Fruit fly (Drosophila melanogaster) whole organism, wandering third instar larva: ENCODE measurements around the gene Pop5.
A peak's percentile ranks its signal among the peaks of the same experiment; 100 is the strongest.

ENCODE experiments used
- CG32264 ChIP-seq: fragments of 200-800 bp; sonication (Bioruptor generic); optimal IDR thresholded peaks from 2 replicates; lab custom pipeline; 2016; ENCODE audit warnings: missing biosample characterization, missing genetic modification characterization
- CG9705 ChIP-seq: fragments of 200-800 bp; sonication (Bioruptor generic); optimal IDR thresholded peaks from 2 replicates; lab custom pipeline; 2018; ENCODE audit warnings: missing biosample characterization, mild to moderate bottlenecking, missing genetic modification characterization
- CrebA ChIP-seq: fragments of 200-800 bp; sonication (Bioruptor generic); optimal IDR thresholded peaks from 2 replicates; lab custom pipeline; 2016; ENCODE audit warnings: missing biosample characterization, mild to moderate bottlenecking, missing genetic modification characterization, borderline replicate concordance
- Dif ChIP-seq: fragments of 200-275, 200-300 bp; sonication (Bioruptor generic); optimal IDR thresholded peaks from 2 replicates; lab custom pipeline; 2018; ENCODE audit warnings: missing biosample characterization, missing genetic modification characterization; ENCODE audit not compliant: partially characterized antibody
- GATAd ChIP-seq: sonication (Bioruptor generic); optimal IDR thresholded peaks from 2 replicates; lab custom pipeline; 2016; ENCODE audit warnings: missing biosample characterization, missing genetic modification characterization
- HLH106 ChIP-seq: fragments of 200-800 bp; optimal IDR thresholded peaks from 3 replicates; lab custom pipeline; 2019; ENCODE audit warnings: missing biosample characterization, mild to moderate bottlenecking, missing genetic modification characterization, moderate library complexity
- Hnf4 ChIP-seq: fragments of 200-800 bp; sonication (Bioruptor generic); optimal IDR thresholded peaks from 2 replicates; lab custom pipeline; 2016; ENCODE audit warnings: missing biosample characterization, mild to moderate bottlenecking, missing genetic modification characterization
- Hr78 ChIP-seq: fragments of >200 bp; optimal IDR thresholded peaks from 2 replicates; lab custom pipeline; 2017; ENCODE audit warnings: missing biosample characterization, missing genetic modification characterization
- Hr83 ChIP-seq: fragments of 200-300 bp; sonication (Bioruptor generic); optimal IDR thresholded peaks from 2 replicates; lab custom pipeline; 2016; ENCODE audit warnings: missing biosample characterization, mild to moderate bottlenecking, missing genetic modification characterization, moderate library complexity; ENCODE audit not compliant: poor library complexity, severe bottlenecking
- Myc ChIP-seq: fragments of >200 bp; optimal IDR thresholded peaks from 2 replicates; lab custom pipeline; 2017
- N ChIP-seq: fragments of >200 bp; optimal IDR thresholded peaks from 2 replicates; lab custom pipeline; 2018; ENCODE audit warnings: missing biosample characterization, missing external identifiers, missing genetic modification characterization
- Rel ChIP-seq, 2 experiments: fragments of 200-800 bp; sonication (Bioruptor generic) in 1 of 2; optimal IDR thresholded peaks; 2 replicates in 1 of 2; 3 replicates in 1 of 2; lab custom pipeline; 2016 to 2019; ENCODE audit warnings: mild to moderate bottlenecking in 2 of 2, missing biosample characterization in 2 of 2, missing genetic modification characterization in 2 of 2, moderate library complexity in 1 of 2
- Sp1 ChIP-seq: fragments of 200-800 bp; sonication (Bioruptor generic); optimal IDR thresholded peaks from 3 replicates; lab custom pipeline; 2019; ENCODE audit warnings: missing biosample characterization, mild to moderate bottlenecking, missing genetic modification characterization, moderate library complexity
- Vsx2 ChIP-seq: fragments of 200-300, 225-300 bp; sonication (Bioruptor generic); optimal IDR thresholded peaks from 2 replicates; lab custom pipeline; 2018; ENCODE audit warnings: missing biosample characterization, missing genetic modification characterization; ENCODE audit not compliant: partially characterized antibody
- br ChIP-seq: fragments of 200-800 bp; sonication (Bioruptor generic); optimal IDR thresholded peaks from 2 replicates; lab custom pipeline; 2016; ENCODE audit warnings: missing biosample characterization, missing genetic modification characterization
- brk ChIP-seq: fragments of 200-800 bp; sonication (Bioruptor generic); optimal IDR thresholded peaks from 2 replicates; lab custom pipeline; 2016; ENCODE audit warnings: missing biosample characterization, mild to moderate bottlenecking, missing genetic modification characterization
- dl ChIP-seq, 2 experiments: fragments of 175-275, 200-275 bp in 1 of 2; fragments of 200-275 bp in 1 of 2; sonication (Bioruptor generic); optimal IDR thresholded peaks; lab custom pipeline; 2018; ENCODE audit warnings: mild to moderate bottlenecking in 2 of 2, missing biosample characterization in 2 of 2, missing genetic modification characterization in 2 of 2, moderate library complexity in 2 of 2; ENCODE audit not compliant: partially characterized antibody in 2 of 2, insufficient read depth in 1 of 2
- dmrt93B ChIP-seq: fragments of 200-800 bp; sonication (Bioruptor generic); optimal IDR thresholded peaks from 2 replicates; lab custom pipeline; 2018; ENCODE audit warnings: missing biosample characterization, mild to moderate bottlenecking, missing genetic modification characterization
- ey ChIP-seq: fragments of 200-800 bp; sonication (Bioruptor generic); optimal IDR thresholded peaks from 2 replicates; lab custom pipeline; 2016; ENCODE audit warnings: missing biosample characterization, missing genetic modification characterization
- foxo ChIP-seq, 2 experiments: fragments of 200-800 bp; sonication (Bioruptor generic); optimal IDR thresholded peaks; 2 replicates in 1 of 2; 3 replicates in 1 of 2; lab custom pipeline; 2016 to 2017; ENCODE audit warnings: missing biosample characterization in 2 of 2, missing genetic modification characterization in 2 of 2
- h ChIP-seq: fragments of 200-800 bp; sonication (Bioruptor generic); optimal IDR thresholded peaks from 3 replicates; lab custom pipeline; 2016; ENCODE audit warnings: missing biosample characterization, mild to moderate bottlenecking, missing genetic modification characterization
- lola ChIP-seq: fragments of >200 bp; optimal IDR thresholded peaks from 2 replicates; lab custom pipeline; 2017; ENCODE audit warnings: missing biosample characterization, missing genetic modification characterization
- pan ChIP-seq: fragments of >200 bp; optimal IDR thresholded peaks from 2 replicates; lab custom pipeline; 2017
- psq ChIP-seq: fragments of 200-800 bp; sonication (Bioruptor generic); optimal IDR thresholded peaks from 3 replicates; lab custom pipeline; 2017; ENCODE audit warnings: missing biosample characterization, mild to moderate bottlenecking, missing genetic modification characterization, moderate library complexity
- rgr ChIP-seq: fragments of 200-800 bp; sonication (Bioruptor generic); optimal IDR thresholded peaks from 3 replicates; lab custom pipeline; 2016; ENCODE audit warnings: missing biosample characterization, mild to moderate bottlenecking, missing genetic modification characterization
- sage ChIP-seq: fragments of 200-800 bp; sonication (Bioruptor generic); optimal IDR thresholded peaks from 2 replicates; lab custom pipeline; 2016; ENCODE audit warnings: missing biosample characterization, mild to moderate bottlenecking, missing genetic modification characterization
- sv ChIP-seq: fragments of 200-800 bp; sonication (Bioruptor generic); optimal IDR thresholded peaks from 3 replicates; lab custom pipeline; 2016; ENCODE audit warnings: missing biosample characterization, missing genetic modification characterization

Pop5 gene

DNA sequence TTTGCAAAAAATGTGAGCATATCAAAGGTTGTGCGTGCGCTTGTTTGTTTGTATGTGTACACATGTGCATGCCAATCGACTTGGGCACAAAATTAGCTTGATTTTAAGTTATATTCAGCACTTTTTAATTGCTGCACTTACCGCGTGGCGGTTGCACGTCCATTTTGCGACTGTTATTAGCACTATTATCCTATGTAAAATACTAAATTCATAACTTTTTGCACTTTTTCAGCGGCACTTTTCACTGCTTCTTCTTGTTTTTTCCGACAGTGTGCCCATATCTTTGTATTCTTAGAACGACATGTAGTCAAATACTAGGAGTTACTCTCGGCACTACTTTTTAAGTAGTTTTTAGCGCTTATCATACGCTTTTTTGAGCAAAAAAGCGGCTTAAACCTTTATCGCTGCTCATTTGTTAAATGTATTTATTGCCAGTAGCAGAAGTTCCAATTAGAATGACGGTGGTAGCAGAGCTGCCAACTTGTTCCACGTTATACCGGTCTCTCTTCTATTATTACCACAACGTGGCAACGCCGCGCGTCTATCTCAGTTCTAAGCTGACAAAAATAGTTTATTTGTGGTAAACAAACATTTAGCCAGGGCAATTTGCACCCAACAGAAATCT lies 2.4 kb downstream of the Pop5 start, which contains the start of the genes scaf6 and Papst2:
scaf6 (minus strand) TSS at position 278 of the 625 bp plus-strand sequence.
Papst2 (plus strand) TSS at position 501 of the 625 bp plus-strand sequence.
- TF ChIP-seq Dif (GFP tag; lab: Kevin White, UChicago) (peak; percentile 29), Myc (peak; percentile 18), Vsx2 (GFP tag; lab: Kevin White, UChicago) (peak; percentile 45), Rel (GFP tag; optimal IDR thresholded peaks at IDR 0.05; lab: Kevin White, UChicago) (no peak), Rel (tag; optimal IDR thresholded peaks at IDR 0.05; lab: Kevin White, UChicago) (no peak)
- TF ChIP-seq, all 38 proteins: peak for 3

DNA sequence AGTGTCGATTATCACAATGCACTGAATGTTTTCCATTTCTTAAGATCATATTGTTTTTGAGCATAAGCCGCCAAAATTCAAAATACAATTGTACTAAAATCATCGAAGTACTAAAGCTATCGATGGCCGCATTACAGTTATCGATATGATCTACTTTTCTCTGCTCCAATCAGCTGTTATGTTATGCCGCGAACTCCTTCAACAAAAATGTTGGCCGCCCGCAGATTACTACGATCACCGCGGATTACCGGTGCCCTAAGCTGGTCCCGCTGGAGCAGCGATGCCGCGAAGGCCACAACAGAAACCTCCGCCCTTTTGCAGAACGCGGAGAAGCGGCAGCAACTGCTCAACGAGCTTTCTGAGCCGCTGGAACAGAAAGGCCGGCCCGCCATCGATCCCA lies 9.3 kb downstream of the Pop5 start, which contains the start of gene beg:
beg (plus strand) TSS at position 177 of the 400 bp plus-strand sequence.
- peak; percentile 29 for TF ChIP-seq Myc
- no peak for TF ChIP-seq Sp1 (GFP tag; lab: Kevin White, UChicago)
- TF ChIP-seq br (GFP tag; lab: Kevin White, UChicago): no peak

DNA sequence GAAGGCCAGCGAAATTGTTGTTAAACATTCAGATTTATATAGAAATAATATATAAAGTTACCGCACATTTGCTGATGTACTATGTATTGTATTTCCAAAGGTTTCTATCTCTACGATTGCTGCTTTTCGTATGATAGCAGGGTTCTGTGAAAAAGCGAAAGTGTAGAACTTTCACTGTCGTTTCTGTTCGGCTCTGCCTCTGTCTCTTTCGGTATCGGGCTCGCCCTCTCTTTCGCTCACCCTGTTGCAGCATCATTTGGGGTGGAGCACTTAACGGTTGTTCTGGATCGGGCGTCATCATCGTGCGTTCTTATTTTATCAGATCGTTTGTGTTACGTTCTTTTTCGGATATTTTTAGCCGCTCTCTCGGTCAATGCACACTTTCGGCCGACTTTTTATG lies 11.5 kb downstream of the Pop5 start:
- TF ChIP-seq Dif (GFP tag; lab: Kevin White, UChicago) (no peak), pan (lab: Kevin White, UChicago) (no peak), psq (GFP tag; lab: Kevin White, UChicago) (no peak), Hnf4 (GFP tag; lab: Kevin White, UChicago) (no peak), Vsx2 (GFP tag; lab: Kevin White, UChicago) (no peak), br (GFP tag; lab: Kevin White, UChicago) (no peak), ey (GFP tag; lab: Kevin White, UChicago) (no peak), CG32264 (no peak), lola (no peak), rgr (no peak), foxo (GFP tag; optimal IDR thresholded peaks at IDR 0.05; lab: Kevin White, UChicago) (no peak), HLH106 (tag; lab: Kevin White, UChicago) (no peak), dl (GFP tag; optimal IDR thresholded peaks at IDR 0.05; lab: Kevin White, UChicago; ENCODE audit: insufficient read depth in 1 of 2, partially characterized antibody in 2 of 2) (no peak), sage (GFP tag; lab: Kevin White, UChicago) (no peak), N (GFP tag; lab: Kevin White, UChicago) (no peak)

DNA sequence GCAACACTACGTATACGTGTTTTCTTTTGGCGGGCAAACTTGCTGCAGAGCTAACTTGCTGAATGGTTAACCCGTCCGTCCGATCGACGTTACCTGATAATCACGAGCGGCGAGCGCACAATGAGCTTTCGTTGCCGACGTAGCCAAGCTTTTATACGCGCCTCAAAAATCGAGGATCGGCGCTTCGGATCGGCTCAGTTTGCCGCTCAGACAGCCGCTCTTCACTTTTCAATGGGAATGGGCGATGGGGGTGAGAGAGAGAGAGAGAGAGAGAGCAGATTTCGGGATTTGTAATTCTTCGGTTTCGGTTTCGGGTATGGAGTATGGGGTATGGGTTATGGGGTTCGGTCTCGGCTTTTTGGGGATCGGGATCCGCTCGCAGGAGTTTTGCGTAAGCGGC lies 12.9 kb downstream of the Pop5 start, which contains the start of gene Ilp8:
Ilp8 (minus strand) TSS at position 110 of the 400 bp plus-strand sequence.
- TF ChIP-seq Dif (GFP tag; lab: Kevin White, UChicago) (peak; percentile 49), h (GFP tag; lab: Kevin White, UChicago) (no peak)

DNA sequence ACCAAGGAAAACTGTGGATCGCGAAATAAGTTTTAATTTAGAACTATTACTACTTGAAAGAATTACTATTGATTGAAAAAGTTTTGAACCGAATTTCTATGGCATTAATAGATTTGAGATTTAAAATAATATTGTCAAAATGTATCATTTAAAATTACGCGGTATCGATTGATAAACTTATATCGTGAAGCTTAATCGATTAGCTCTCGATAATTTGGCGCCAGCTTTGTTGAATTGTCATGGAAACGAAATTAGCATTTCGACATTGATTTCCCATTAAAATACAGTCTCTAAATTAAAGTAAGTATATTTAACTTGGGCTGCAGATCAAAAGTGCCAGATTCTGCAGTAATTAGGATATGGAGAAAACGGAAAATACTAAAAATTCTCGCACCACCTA lies 17.5 kb downstream of the Pop5 start, which contains the start of gene CG7730:
CG7730 (plus strand) TSS at position 206 of the 400 bp plus-strand sequence.
- no peak for TF ChIP-seq Hnf4 (GFP tag; lab: Kevin White, UChicago)
- TF ChIP-seq CG9705 (GFP tag; lab: Kevin White, UChicago): no peak
- no peak for TF ChIP-seq pan (lab: Kevin White, UChicago)
- no peak for TF ChIP-seq CrebA (GFP tag; lab: Kevin White, UChicago)
- TF ChIP-seq Hr83 (GFP tag; lab: Kevin White, UChicago): no peak
- no peak for TF ChIP-seq Rel (GFP tag; optimal IDR thresholded peaks at IDR 0.05; lab: Kevin White, UChicago)
- no peak for TF ChIP-seq Rel (tag; optimal IDR thresholded peaks at IDR 0.05; lab: Kevin White, UChicago)
- no peak for TF ChIP-seq Vsx2 (GFP tag; lab: Kevin White, UChicago)
- TF ChIP-seq brk (GFP tag; lab: Kevin White, UChicago): no peak
- TF ChIP-seq ey (GFP tag; lab: Kevin White, UChicago): no peak
- no peak for TF ChIP-seq Hr78
- no peak for TF ChIP-seq dmrt93B (GFP tag; lab: Kevin White, UChicago)
- TF ChIP-seq h (GFP tag; lab: Kevin White, UChicago): no peak
- no peak for TF ChIP-seq br (GFP tag; lab: Kevin White, UChicago)
- no peak for TF ChIP-seq sv
- no peak for TF ChIP-seq Myc
- no peak for TF ChIP-seq GATAd (GFP tag; lab: Kevin White, UChicago)
- TF ChIP-seq, all 38 proteins: peak for 0
